Fruit fly (Drosophila melanogaster) whole organism, embryonic: ENCODE results near the gene PPYR1.

Source experiments
- Atf6 ChIP-seq: fragments of 200-800 bp; sonication (Bioruptor generic); IDR thresholded peaks from 2 replicates; pipeline ENCODE4 v1.3.6; 2022; ENCODE audit warnings: missing biosample characterization, missing genetic modification characterization
- C15 ChIP-seq: fragments of 200-800 bp; sonication (Bioruptor generic); IDR thresholded peaks from 3 replicates; pipeline ENCODE4 v1.3.6; 2022; ENCODE audit warnings: missing biosample characterization, missing genetic modification characterization
- CG10267 ChIP-seq: fragments of 200-800 bp; sonication (Bioruptor generic); optimal IDR thresholded peaks from 2 replicates; lab custom pipeline; 2018; ENCODE audit warnings: missing biosample characterization, mild to moderate bottlenecking, missing genetic modification characterization, moderate library complexity
- CG11093 ChIP-seq: fragments of 200-800 bp; sonication (Bioruptor generic); IDR thresholded peaks from 3 replicates; pipeline ENCODE4 v1.3.6; 2022; ENCODE audit warnings: missing biosample characterization, missing genetic modification characterization
- CG11696 ChIP-seq: fragments of 200-800 bp; sonication (Bioruptor generic); IDR thresholded peaks from 2 replicates; pipeline ENCODE4 v1.3.6; 2022; ENCODE audit warnings: missing biosample characterization, missing genetic modification characterization
- CG12155 ChIP-seq: fragments of 200-800 bp; sonication (Bioruptor generic); optimal IDR thresholded peaks from 3 replicates; lab custom pipeline; 2016; ENCODE audit warnings: missing biosample characterization, missing genetic modification characterization
- CG12942 ChIP-seq: fragments of 200-800 bp; sonication (Bioruptor generic); optimal IDR thresholded peaks from 3 replicates; lab custom pipeline; 2016; ENCODE audit warnings: missing biosample characterization, missing genetic modification characterization
- CG16863 ChIP-seq: fragments of 200-800 bp; sonication (Bioruptor generic); optimal IDR thresholded peaks from 3 replicates; lab custom pipeline; 2016; ENCODE audit warnings: missing biosample characterization, missing genetic modification characterization
- CG17359 ChIP-seq: fragments of 200-800 bp; sonication (Bioruptor generic); optimal IDR thresholded peaks from 3 replicates; lab custom pipeline; 2018; ENCODE audit warnings: missing biosample characterization, mild to moderate bottlenecking, missing genetic modification characterization, moderate library complexity
- CG31388 ChIP-seq: fragments of 200-800 bp; sonication (Bioruptor generic); optimal IDR thresholded peaks from 2 replicates; lab custom pipeline; 2016; ENCODE audit warnings: missing biosample characterization, missing genetic modification characterization
- CG32772 ChIP-seq: fragments of 200-800 bp; sonication (Bioruptor generic); IDR thresholded peaks from 2 replicates; pipeline ENCODE4 v1.3.6; 2022; ENCODE audit warnings: missing biosample characterization, missing genetic modification characterization
- CG34376 ChIP-seq: fragments of 200-800 bp; sonication (Bioruptor generic); optimal IDR thresholded peaks from 2 replicates; lab custom pipeline; 2018; ENCODE audit warnings: missing biosample characterization, mild to moderate bottlenecking, missing genetic modification characterization
- CG4617 ChIP-seq: fragments of 200-800 bp; sonication (Bioruptor generic); optimal IDR thresholded peaks from 3 replicates; lab custom pipeline; 2016; ENCODE audit warnings: missing biosample characterization, missing genetic modification characterization, borderline replicate concordance
- CG6683 ChIP-seq: fragments of 200-800 bp; sonication (Bioruptor generic); optimal IDR thresholded peaks from 2 replicates; lab custom pipeline; 2017; ENCODE audit warnings: missing biosample characterization, mild to moderate bottlenecking, missing genetic modification characterization, missing genetic modification reagents
- CG6813 ChIP-seq: fragments of 200-800 bp; sonication (Bioruptor generic); optimal IDR thresholded peaks from 2 replicates; lab custom pipeline; 2017; ENCODE audit warnings: missing biosample characterization, missing genetic modification characterization, mild to moderate bottlenecking, moderate library complexity, missing genetic modification reagents
- CG7928 ChIP-seq: fragments of 200-800 bp; sonication (Bioruptor generic); optimal IDR thresholded peaks from 2 replicates; lab custom pipeline; 2017; ENCODE audit warnings: missing biosample characterization, mild to moderate bottlenecking, missing genetic modification characterization
- Chrac-16 ChIP-seq: fragments of 200-800 bp; sonication (Bioruptor generic); optimal IDR thresholded peaks from 3 replicates; lab custom pipeline; 2016; ENCODE audit warnings: missing biosample characterization, missing genetic modification characterization
- D ChIP-seq, 2 experiments: fragments of 200-800 bp in 1 of 2; fragments of >200 bp in 1 of 2; sonication (Bioruptor generic) in 1 of 2; optimal IDR thresholded peaks; 2 replicates in 1 of 2; 3 replicates in 1 of 2; lab custom pipeline; 2017; ENCODE audit warnings: mild to moderate bottlenecking in 1 of 2, missing biosample characterization in 1 of 2, missing genetic modification characterization in 1 of 2, missing genetic modification reagents in 1 of 2
- Dfd ChIP-seq, 2 experiments: fragments of >200 bp; optimal IDR thresholded peaks; 2 replicates each; lab custom pipeline; 2017; ENCODE audit warnings: missing biosample characterization in 2 of 2, missing genetic modification characterization in 2 of 2
- Ets97D ChIP-seq: fragments of 200-800 bp; sonication (Bioruptor generic); optimal IDR thresholded peaks from 3 replicates; lab custom pipeline; 2016; ENCODE audit warnings: missing biosample characterization, missing genetic modification characterization
- Fer3 ChIP-seq: fragments of 200-800 bp; sonication (Bioruptor generic); optimal IDR thresholded peaks from 2 replicates; lab custom pipeline; 2018; ENCODE audit warnings: missing biosample characterization, mild to moderate bottlenecking, missing genetic modification characterization, moderate library complexity
- GATAe ChIP-seq: fragments of 200-800 bp; sonication (Bioruptor generic); conservative IDR thresholded peaks from 2 replicates; pipeline ENCODE4 v1.3.6; 2022; ENCODE audit warnings: missing biosample characterization, missing genetic modification characterization
- Gsc ChIP-seq: fragments of 200-800 bp; sonication (Bioruptor generic); IDR thresholded peaks from 2 replicates; pipeline ENCODE4 v1.3.6; 2022; ENCODE audit warnings: missing biosample characterization, missing genetic modification characterization
- Hand ChIP-seq: fragments of 200-800 bp; sonication (Bioruptor generic); optimal IDR thresholded peaks from 2 replicates; lab custom pipeline; 2017; ENCODE audit warnings: mild to moderate bottlenecking, missing biosample characterization, missing genetic modification reagents, missing genetic modification characterization
- Hey ChIP-seq: fragments of 200-800 bp; sonication (Bioruptor generic); optimal IDR thresholded peaks from 3 replicates; lab custom pipeline; 2018; ENCODE audit warnings: missing biosample characterization, mild to moderate bottlenecking, missing genetic modification characterization
- Lpt ChIP-seq: fragments of >200 bp; optimal IDR thresholded peaks from 2 replicates; lab custom pipeline; 2018; ENCODE audit warnings: missing biosample characterization, missing genetic modification characterization
- MESR4 ChIP-seq: fragments of 200-800 bp; sonication (Bioruptor generic); optimal IDR thresholded peaks from 2 replicates; lab custom pipeline; 2018; ENCODE audit warnings: missing biosample characterization, mild to moderate bottlenecking, missing genetic modification characterization, moderate library complexity
- MTF-1 ChIP-seq: fragments of 200-800 bp; sonication (Bioruptor generic); optimal IDR thresholded peaks from 2 replicates; lab custom pipeline; 2018; ENCODE audit warnings: missing biosample characterization, mild to moderate bottlenecking, missing genetic modification characterization, borderline replicate concordance
- NK7.1 ChIP-seq: fragments of 200-800 bp; sonication (Bioruptor generic); optimal IDR thresholded peaks from 3 replicates; lab custom pipeline; 2016; ENCODE audit warnings: missing biosample characterization, missing genetic modification characterization
- Nf-YC ChIP-seq: fragments of 200-800 bp; optimal IDR thresholded peaks from 3 replicates; lab custom pipeline; 2019; ENCODE audit warnings: missing biosample characterization, mild to moderate bottlenecking, missing genetic modification characterization, moderate library complexity
- Ptx1 ChIP-seq: fragments of 200-800 bp; sonication (Bioruptor generic); IDR thresholded peaks from 2 replicates; pipeline ENCODE4 v1.3.6; 2022; ENCODE audit warnings: missing biosample characterization, missing genetic modification characterization
- Sry-β ChIP-seq: fragments of 200-800 bp; sonication (Bioruptor generic); optimal IDR thresholded peaks from 2 replicates; lab custom pipeline; 2018; ENCODE audit warnings: missing biosample characterization, mild to moderate bottlenecking, missing genetic modification characterization, moderate library complexity
- Ssrp ChIP-seq: fragments of 200-800 bp; sonication (Bioruptor generic); optimal IDR thresholded peaks from 2 replicates; lab custom pipeline; 2018; ENCODE audit warnings: missing biosample characterization, mild to moderate bottlenecking, missing genetic modification characterization, moderate library complexity
- Vsx1 ChIP-seq: fragments of 200-800 bp; sonication (Bioruptor generic); optimal IDR thresholded peaks from 2 replicates; lab custom pipeline; 2017; ENCODE audit warnings: missing biosample characterization, mild to moderate bottlenecking, missing genetic modification characterization, missing genetic modification reagents
- az2 ChIP-seq: fragments of 200-800 bp; sonication (Bioruptor generic); optimal IDR thresholded peaks from 3 replicates; lab custom pipeline; 2016; ENCODE audit warnings: missing biosample characterization, missing genetic modification characterization
- emc ChIP-seq: fragments of 200-800 bp; sonication (Bioruptor generic); optimal IDR thresholded peaks from 2 replicates; lab custom pipeline; 2016; ENCODE audit warnings: missing biosample characterization, missing genetic modification characterization
- esg ChIP-seq: fragments of 200-800 bp; sonication (Bioruptor generic); conservative IDR thresholded peaks from 2 replicates; pipeline ENCODE4 v1.3.6; 2022; ENCODE audit warnings: missing biosample characterization, missing genetic modification characterization
- mam ChIP-seq: fragments of 200-800 bp; sonication (Bioruptor generic); optimal IDR thresholded peaks from 3 replicates; lab custom pipeline; 2016; ENCODE audit warnings: missing biosample characterization, missing genetic modification characterization
- phol ChIP-seq: fragments of 200-800 bp; sonication (Bioruptor generic); optimal IDR thresholded peaks from 3 replicates; lab custom pipeline; 2018; ENCODE audit warnings: missing biosample characterization, mild to moderate bottlenecking, missing genetic modification characterization, moderate library complexity
- sd ChIP-seq: fragments of 200-800 bp; sonication (Bioruptor generic); optimal IDR thresholded peaks from 3 replicates; lab custom pipeline; 2018; ENCODE audit warnings: missing biosample characterization, mild to moderate bottlenecking, missing genetic modification characterization, moderate library complexity
- so ChIP-seq: fragments of 200-800 bp; sonication (Bioruptor generic); IDR thresholded peaks from 3 replicates; pipeline ENCODE4 v1.3.6; 2022; ENCODE audit warnings: missing biosample characterization, missing genetic modification characterization
- ssp ChIP-seq: fragments of 200-800 bp; sonication (Bioruptor generic); IDR thresholded peaks from 2 replicates; pipeline ENCODE4 v1.3.6; 2022; ENCODE audit warnings: missing biosample characterization, missing genetic modification characterization
- sug ChIP-seq: fragments of 200-800 bp; optimal IDR thresholded peaks from 2 replicates; lab custom pipeline; 2019; ENCODE audit warnings: missing biosample characterization, mild to moderate bottlenecking, missing genetic modification characterization, moderate library complexity

The PPYR1 gene

DNA sequence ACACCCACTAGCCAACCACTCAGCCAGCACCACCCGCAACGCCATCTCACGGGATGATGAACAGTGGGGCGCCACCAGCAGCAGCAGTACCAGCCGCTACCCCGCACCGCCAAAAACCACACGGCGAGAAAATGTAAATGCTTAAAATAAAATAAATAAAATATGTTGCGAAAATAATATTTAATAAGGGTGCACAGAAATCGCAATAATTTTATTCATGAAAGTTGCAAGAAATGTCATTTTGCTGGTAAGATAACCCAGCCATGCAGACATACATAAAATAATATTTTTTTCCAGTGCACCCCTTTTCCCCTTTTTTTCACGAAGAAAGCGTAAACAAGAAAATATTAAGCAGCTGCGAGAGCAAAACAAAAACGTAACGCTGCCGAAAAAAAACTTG is 28.7 kb downstream of the PPYR1 start (continued):
- TF ChIP-seq C15 (GFP tag; lab: Robert Waterston, UW) (0 out of 3 replicates have a peak, but pooled peaks have one; percentile 15), so (GFP tag; lab: Robert Waterston, UW) (peak; percentile 65; the same call in 2 of the 3 replicates), CG6683 (GFP tag; lab: Kevin White, UChicago) (peak; percentile 44), mam (GFP tag; lab: Kevin White, UChicago) (peak; percentile 25), CG6813 (peak; percentile 48), CG17359 (tag; lab: Kevin White, UChicago) (peak; percentile 72), CG16863 (GFP tag; lab: Kevin White, UChicago) (no peak), CG4617 (no peak), CG31388 (no peak), D (optimal IDR thresholded peaks at IDR 0.05; lab: Kevin White, UChicago) (no peak), D (GFP tag; optimal IDR thresholded peaks at IDR 0.05; lab: Kevin White, UChicago) (peak; percentile 26), Vsx1 (GFP tag; lab: Kevin White, UChicago) (peak; percentile 4), Nf-YC (tag; lab: Kevin White, UChicago) (peak; percentile 41), MTF-1 (GFP tag; lab: Kevin White, UChicago) (no peak), esg (GFP tag; lab: Robert Waterston, UW) (peak; percentile 46), Ssrp (tag; lab: Kevin White, UChicago) (peak; percentile 50), Atf6 (GFP tag; lab: Robert Waterston, UW) (peak; percentile 80), CG7928 (GFP tag; lab: Kevin White, UChicago) (no peak), Hand (GFP tag; lab: Kevin White, UChicago) (peak; percentile 78), CG34376 (GFP tag; lab: Kevin White, UChicago) (no peak), MESR4 (GFP tag; lab: Kevin White, UChicago) (no peak), CG10267 (tag; lab: Kevin White, UChicago) (peak; percentile 39), CG11696 (GFP tag; lab: Robert Waterston, UW) (0 out of 2 replicates have a peak, but pooled peaks have one; percentile 25), Ptx1 (GFP tag; lab: Robert Waterston, UW) (peak; percentile 80), Fer3 (peak; percentile 68), CG11093 (GFP tag; lab: Robert Waterston, UW) (peak; percentile 56; the same call in 1 of the 3 replicates), CG12155 (GFP tag; lab: Kevin White, UChicago) (peak; percentile 49), Hey (tag; lab: Kevin White, UChicago) (no peak), Lpt (no peak), emc (GFP tag; lab: Kevin White, UChicago) (no peak), CG12942 (GFP tag; lab: Kevin White, UChicago) (peak; percentile 36), ssp (GFP tag; lab: Robert Waterston, UW) (peak; percentile 45), az2 (GFP tag; lab: Kevin White, UChicago) (peak; percentile 52), GATAe (0 out of 2 replicates have a peak, but pooled peaks have one; percentile 17), Gsc (GFP tag; lab: Robert Waterston, UW) (no peak), Ets97D (GFP tag; lab: Kevin White, UChicago) (peak; percentile 4), sug (tag; lab: Kevin White, UChicago) (peak; percentile 37), Dfd (GFP tag; optimal IDR thresholded peaks at IDR 0.05; lab: Kevin White, UChicago) (no peak), Chrac-16 (GFP tag; lab: Kevin White, UChicago) (peak; percentile 19), CG32772 (GFP tag; lab: Robert Waterston, UW) (peak; percentile 70), phol (tag; lab: Kevin White, UChicago) (peak; percentile 66), NK7.1 (GFP tag; lab: Kevin White, UChicago) (no peak), Sry-β (GFP tag; lab: Kevin White, UChicago) (no peak), sd (no peak)
- TF ChIP-seq, all 482 proteins: peak for 240
